Worm (Caenorhabditis elegans): ENCODE results near the gene unc-2.

Gene unc-2

DNA sequence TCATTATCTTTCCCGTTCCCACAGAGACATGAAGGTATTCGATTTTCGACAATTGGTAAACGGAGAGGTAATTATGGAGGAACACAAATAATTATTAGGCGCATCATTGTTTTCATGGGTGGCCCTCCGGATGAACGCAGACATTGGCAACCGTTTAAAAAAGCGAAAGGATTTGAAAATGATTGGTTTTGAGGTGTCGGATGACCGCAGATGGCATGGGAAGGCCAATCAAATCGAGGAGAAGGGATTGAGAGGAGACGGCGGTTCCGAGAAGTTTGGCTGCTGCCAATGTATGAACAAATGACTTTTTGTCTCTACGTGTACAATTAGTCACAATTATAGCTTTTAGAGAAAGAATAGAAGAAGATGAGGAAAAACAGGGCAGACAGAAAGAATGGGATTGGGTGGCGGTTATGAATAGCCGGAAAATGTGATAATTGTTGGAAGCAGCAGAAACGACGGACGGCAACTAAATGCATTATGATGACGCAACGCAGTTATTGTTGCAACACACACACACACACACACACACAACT is 55.8 kb downstream of the unc-2 start:
- TF ChIP-seq zfh-2 (GFP tag; conservative IDR thresholded peaks at IDR 0.05) (0 out of 2 replicates have a peak, but pooled peaks have one; percentile 12), hsf-1 (GFP tag; IDR thresholded peaks at IDR 0.05) (peak; percentile 13; the same call in 1 of the 2 replicates), gei-17 (GFP tag; optimal IDR thresholded peaks at IDR 0.05) (no peak)

DNA sequence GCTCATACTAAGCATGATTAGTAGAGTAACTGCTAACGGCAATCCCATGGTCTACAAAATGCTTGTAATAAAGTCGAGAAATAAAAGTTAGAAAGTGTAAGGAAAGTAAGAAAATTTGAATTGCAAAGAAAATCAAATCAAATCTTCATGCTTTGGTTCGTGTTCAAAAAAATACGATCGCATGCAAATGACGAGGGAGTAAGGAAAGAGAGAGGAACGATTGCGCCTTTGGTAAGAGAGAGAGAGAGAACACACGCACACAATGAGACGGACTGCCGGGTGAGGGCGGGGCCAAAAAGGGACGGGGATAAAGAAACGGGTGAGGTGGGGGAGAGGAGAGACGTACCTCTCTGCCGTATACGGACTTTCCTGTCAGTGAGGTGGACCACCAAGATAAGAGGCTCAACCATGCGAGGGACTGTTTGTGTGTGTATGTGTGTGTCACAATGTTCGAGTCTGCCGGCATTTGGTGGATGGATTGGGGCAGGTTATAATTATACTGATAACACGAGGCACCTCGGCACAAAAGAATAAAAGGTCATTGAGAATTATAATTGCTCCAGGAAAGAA is 57.4 kb downstream of the unc-2 start, which contains the start of gene igcm-3:
igcm-3 (minus strand) TSS at position 51 of the 570 bp plus-strand sequence.
- TF ChIP-seq lin-26 (GFP tag; IDR thresholded peaks at IDR 0.05) (no peak), zfh-2 (GFP tag; conservative IDR thresholded peaks at IDR 0.05) (peak; percentile 45; the same call in 1 of the 2 replicates), F57A8.1 (GFP tag; optimal IDR thresholded peaks at IDR 0.05) (no peak)

DNA sequence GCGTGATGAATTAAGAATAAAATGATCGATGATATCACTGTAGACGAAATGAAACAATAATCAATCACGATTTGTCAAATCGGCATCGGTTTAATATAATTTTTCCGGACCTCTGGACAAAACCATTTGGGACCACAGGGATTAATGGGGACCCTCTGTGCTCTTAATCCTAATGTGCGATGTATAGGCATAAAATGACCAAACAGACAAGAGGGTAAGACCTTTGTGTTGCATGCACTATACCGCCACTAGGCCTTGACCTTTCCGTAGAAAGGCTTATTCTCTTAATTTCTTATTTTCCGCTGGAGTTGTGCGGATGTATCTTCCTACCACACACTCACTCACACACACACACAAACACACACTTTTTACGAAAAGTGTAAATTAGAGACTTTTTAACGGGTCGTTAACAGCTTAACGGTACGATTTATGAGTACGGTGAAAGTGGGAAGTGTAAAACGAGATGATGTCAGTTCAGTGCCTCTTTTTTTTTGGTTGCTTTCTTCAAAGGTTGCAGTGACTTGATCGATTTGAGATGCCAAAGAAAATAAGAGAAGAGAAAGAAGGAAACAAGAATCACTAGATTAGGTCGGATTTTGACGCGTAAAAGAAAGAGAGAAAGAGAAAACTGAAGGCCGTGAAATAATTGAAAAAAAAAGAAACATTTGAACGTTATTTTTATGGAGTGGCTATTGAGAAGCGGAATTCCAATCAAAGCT is 58.4 kb downstream of the unc-2 start:
- TF ChIP-seq nhr-90 (tag; optimal IDR thresholded peaks at IDR 0.05) (no peak), B0261.1 (tag; optimal IDR thresholded peaks at IDR 0.05) (no peak), fkh-3 (tag; optimal IDR thresholded peaks at IDR 0.05) (no peak), lir-1 (GFP tag; conservative IDR thresholded peaks at IDR 0.05) (no peak), lsl-1 (GFP tag; optimal IDR thresholded peaks at IDR 0.05) (no peak), snpc-4 (GFP tag; optimal IDR thresholded peaks at IDR 0.05) (no peak), snpc-4 (tag; optimal IDR thresholded peaks at IDR 0.05) (no peak), sdz-38 (tag; optimal IDR thresholded peaks at IDR 0.05) (no peak), mxl-1 (tag; optimal IDR thresholded peaks at IDR 0.05) (no peak), F22D6.2 (tag; optimal IDR thresholded peaks at IDR 0.05) (no peak), hmg-20 (GFP tag; IDR thresholded peaks at IDR 0.05) (no peak), C17E4.6 (GFP tag; IDR thresholded peaks at IDR 0.05) (no peak), akir-1 (GFP tag; optimal IDR thresholded peaks at IDR 0.05) (no peak), dox-1 (GFP tag; IDR thresholded peaks at IDR 0.05) (no peak), nhr-27 (tag; optimal IDR thresholded peaks at IDR 0.05) (no peak), nhr-80 (tag; optimal IDR thresholded peaks at IDR 0.05) (no peak), somi-1 (GFP tag; optimal IDR thresholded peaks at IDR 0.05) (no peak), lsy-27 (tag; optimal IDR thresholded peaks at IDR 0.05; ENCODE audit: borderline replicate concordance, insufficient read depth) (no peak), nfya-1 (tag; optimal IDR thresholded peaks at IDR 0.05; ENCODE audit: borderline replicate concordance, insufficient read depth) (no peak), rcor-1 (GFP tag; IDR thresholded peaks at IDR 0.05) (no peak), tbp1 (GFP tag; optimal IDR thresholded peaks at IDR 0.05) (no peak)

DNA sequence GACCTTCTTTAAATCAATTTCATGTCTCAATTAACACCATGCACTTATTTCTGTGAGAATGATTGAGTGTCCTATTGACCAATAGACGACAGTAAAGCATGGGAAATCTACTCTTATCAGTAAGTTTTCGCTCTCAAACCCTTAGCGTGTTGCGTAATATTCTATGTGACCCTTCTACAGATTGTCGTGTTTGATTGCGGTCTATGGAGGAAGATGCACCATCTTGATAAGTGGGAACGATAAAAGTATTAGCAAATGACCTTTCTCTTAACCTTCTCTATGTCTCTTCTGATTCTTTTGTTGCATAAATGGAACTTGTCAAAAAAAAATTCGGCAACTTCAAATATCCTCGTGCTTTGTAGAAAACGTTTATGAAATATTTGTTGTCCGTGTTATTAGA is 59.4 kb downstream of the unc-2 start:
- TF ChIP-seq K11D2.4 (GFP tag; IDR thresholded peaks at IDR 0.05) (no peak), nhr-80 (tag; optimal IDR thresholded peaks at IDR 0.05) (peak; percentile 42)

DNA sequence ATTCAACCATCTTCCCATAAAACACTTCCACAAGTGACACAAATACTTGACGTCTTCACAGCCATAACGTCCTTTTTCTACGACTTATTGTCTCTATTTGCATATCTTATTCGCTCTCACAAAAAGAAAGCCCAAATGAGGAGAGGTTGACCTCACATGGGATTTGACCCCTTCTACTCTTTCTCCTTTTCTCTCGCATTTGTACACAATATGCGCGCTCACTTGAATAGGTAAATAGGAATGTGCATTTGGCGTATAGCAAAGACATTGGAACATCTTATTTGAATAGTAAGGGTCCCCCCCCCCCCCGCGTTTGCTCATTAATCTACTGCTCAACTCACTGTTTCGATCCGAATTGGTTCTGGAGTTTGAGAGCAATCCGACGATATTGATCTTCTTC is 62.7 kb downstream of the unc-2 start:
- TF ChIP-seq madf-3 (GFP tag; IDR thresholded peaks at IDR 0.05) = no peak
- no peak for TF ChIP-seq akir-1 (GFP tag; optimal IDR thresholded peaks at IDR 0.05)
- no peak for TF ChIP-seq atf-7 (tag; optimal IDR thresholded peaks at IDR 0.05)
- TF ChIP-seq madf-8 (GFP tag; conservative IDR thresholded peaks at IDR 0.05) = no peak
